Worm (Caenorhabditis elegans) whole organism, mixed stage, embryonic: ENCODE data around the gene ttr-45.

Source experiments
- bed-3 ChIP-seq: fragments of 200-800 bp; sonication (Bioruptor generic); optimal IDR thresholded peaks from 3 replicates; lab custom pipeline; 2018; ENCODE audit warnings: mild to moderate bottlenecking, missing genetic modification characterization, moderate library complexity, missing compliant biosample characterization
- blmp-1 ChIP-seq: fragments of 150-350 bp; optimal IDR thresholded peaks from 2 replicates; lab custom pipeline; 2014; ENCODE audit warnings: missing biosample characterization, missing genetic modification characterization
- ceh-39 ChIP-seq: fragments of 150-350 bp; optimal IDR thresholded peaks from 2 replicates; lab custom pipeline; 2014; ENCODE audit warnings: missing biosample characterization, missing genetic modification characterization
- ceh-43 ChIP-seq: fragments of 200-800 bp; sonication (Bioruptor generic); optimal IDR thresholded peaks from 2 replicates; lab custom pipeline; 2018; ENCODE audit warnings: mild to moderate bottlenecking, missing genetic modification characterization, moderate library complexity, missing compliant biosample characterization
- ceh-83 ChIP-seq: fragments of 200-800 bp; sonication (Bioruptor generic); optimal IDR thresholded peaks from 2 replicates; lab custom pipeline; 2018; ENCODE audit warnings: mild to moderate bottlenecking, missing genetic modification characterization, missing compliant biosample characterization
- ces-1 ChIP-seq: fragments of 150-350 bp; optimal IDR thresholded peaks from 2 replicates; lab custom pipeline; 2014; ENCODE audit warnings: missing biosample characterization, missing genetic modification reagents, missing genetic modification characterization
- cnd-1 ChIP-seq: fragments of 200-800 bp; sonication (Bioruptor generic); optimal IDR thresholded peaks from 2 replicates; lab custom pipeline; 2018; ENCODE audit warnings: mild to moderate bottlenecking, missing genetic modification characterization, missing compliant biosample characterization
- drap-1 ChIP-seq: fragments of 200-800 bp; sonication (Bioruptor generic); optimal IDR thresholded peaks from 3 replicates; lab custom pipeline; 2018; ENCODE audit warnings: mild to moderate bottlenecking, missing genetic modification characterization, missing compliant biosample characterization
- elt-1 ChIP-seq: sonication (generic microtip); optimal IDR thresholded peaks from 2 replicates; lab custom pipeline; 2017; ENCODE audit warnings: missing genetic modification characterization, mild to moderate bottlenecking, missing compliant biosample characterization, antibody characterized with exemption, moderate library complexity, borderline replicate concordance; ENCODE audit not compliant: insufficient read depth
- elt-3 ChIP-seq: fragments of 150-350 bp; optimal IDR thresholded peaks from 2 replicates; lab custom pipeline; 2014; ENCODE audit warnings: missing biosample characterization, missing genetic modification characterization
- flh-1 ChIP-seq: fragments of 200-800 bp; sonication (Bioruptor generic); optimal IDR thresholded peaks from 2 replicates; lab custom pipeline; 2018; ENCODE audit warnings: mild to moderate bottlenecking, missing genetic modification characterization, moderate library complexity, missing compliant biosample characterization
- ham-2 ChIP-seq: fragments of 200-800 bp; sonication (Bioruptor generic); optimal IDR thresholded peaks from 2 replicates; lab custom pipeline; 2018; ENCODE audit warnings: mild to moderate bottlenecking, missing genetic modification characterization, missing compliant biosample characterization
- hlh-1 ChIP-seq: fragments of 150-350 bp; optimal IDR thresholded peaks from 2 replicates; lab custom pipeline; 2014; ENCODE audit warnings: missing biosample characterization, missing genetic modification reagents, missing genetic modification characterization
- lsy-2 ChIP-seq: fragments of 150-350 bp; optimal IDR thresholded peaks from 2 replicates; lab custom pipeline; 2014; ENCODE audit warnings: missing biosample characterization, missing genetic modification characterization
- mep-1 ChIP-seq: fragments of 150-350 bp; optimal IDR thresholded peaks from 2 replicates; lab custom pipeline; 2017; ENCODE audit warnings: missing biosample characterization, missing genetic modification reagents, missing genetic modification characterization, inconsistent platforms
- nhr-2 ChIP-seq: fragments of 150-350 bp; optimal IDR thresholded peaks from 2 replicates; lab custom pipeline; 2014; ENCODE audit warnings: missing biosample characterization, missing genetic modification characterization
- nhr-28 ChIP-seq: fragments of 150-350 bp; optimal IDR thresholded peaks from 2 replicates; lab custom pipeline; 2014; ENCODE audit warnings: missing biosample characterization, missing genetic modification characterization
- unc-39 ChIP-seq: fragments of 150-350 bp; optimal IDR thresholded peaks from 2 replicates; lab custom pipeline; 2014; ENCODE audit warnings: missing biosample characterization, missing genetic modification characterization
- ztf-11 ChIP-seq: fragments of 150-350 bp; optimal IDR thresholded peaks from 2 replicates; lab custom pipeline; 2014; ENCODE audit warnings: missing biosample characterization, missing genetic modification characterization

ttr-45 gene

DNA sequence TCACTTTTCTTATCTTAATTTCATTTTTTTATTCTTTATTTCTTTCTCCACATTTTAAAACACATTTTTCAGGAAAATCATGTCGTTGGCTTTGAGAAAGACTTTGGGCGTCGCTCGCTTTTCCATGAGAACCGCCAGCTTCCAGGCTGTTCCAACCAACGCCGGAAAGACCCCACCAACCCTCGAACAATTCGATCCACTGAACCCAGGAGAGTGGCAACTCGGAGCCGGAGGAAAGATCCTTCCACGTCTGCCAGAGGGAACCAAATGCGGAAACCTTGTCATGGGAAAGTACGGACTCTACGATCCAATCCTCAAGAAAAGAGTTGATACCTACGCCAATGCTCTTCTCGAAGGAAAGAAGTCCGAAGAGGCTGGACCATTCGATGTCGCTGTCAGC is 46.1 kb downstream of the ttr-45 start, which contains the start of gene kdp-1:
Gene kdp-1 (plus strand): TSS at position 80 of the 400 bp plus-strand sequence.
- TF ChIP-seq ceh-43 (GFP tag; lab: Kevin White, UChicago) (no peak), ceh-83 (no peak), nhr-28 (tag; lab: Kevin White, UChicago) (no peak), nhr-2 (tag; lab: Kevin White, UChicago) (no peak), drap-1 (no peak), ham-2 (GFP tag; lab: Kevin White, UChicago) (no peak), ztf-11 (tag; lab: Kevin White, UChicago) (no peak), bed-3 (GFP tag; lab: Kevin White, UChicago) (no peak), elt-3 (no peak), hlh-1 (tag; lab: Kevin White, UChicago) (no peak), mep-1 (tag; lab: Kevin White, UChicago) (no peak)

DNA sequence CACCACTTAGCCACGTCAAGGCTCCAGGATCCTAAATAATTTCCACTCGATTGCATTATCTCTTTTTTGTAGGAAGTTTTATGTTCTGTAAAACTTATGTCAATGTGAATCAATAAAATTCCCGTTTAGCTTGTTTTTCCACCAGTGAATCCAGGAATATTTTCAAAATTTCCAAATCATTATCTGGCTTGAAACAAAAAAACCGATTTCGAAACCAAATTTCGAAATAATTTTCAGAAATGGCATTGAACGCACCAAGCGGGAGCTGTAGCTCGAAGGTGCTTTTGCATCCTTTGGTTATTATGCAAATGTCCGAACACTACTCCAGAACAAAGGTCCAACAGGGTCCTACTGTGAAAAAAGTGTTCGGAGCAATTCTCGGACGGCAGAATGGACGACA is 46.6 kb downstream of the ttr-45 start, which contains the start of gene csn-6:
Gene csn-6 (plus strand): TSS at position 234 of the 400 bp plus-strand sequence.
- TF ChIP-seq ceh-39 (no peak), flh-1 (no peak)
- TF ChIP-seq, all 35 proteins: peak for 0

DNA sequence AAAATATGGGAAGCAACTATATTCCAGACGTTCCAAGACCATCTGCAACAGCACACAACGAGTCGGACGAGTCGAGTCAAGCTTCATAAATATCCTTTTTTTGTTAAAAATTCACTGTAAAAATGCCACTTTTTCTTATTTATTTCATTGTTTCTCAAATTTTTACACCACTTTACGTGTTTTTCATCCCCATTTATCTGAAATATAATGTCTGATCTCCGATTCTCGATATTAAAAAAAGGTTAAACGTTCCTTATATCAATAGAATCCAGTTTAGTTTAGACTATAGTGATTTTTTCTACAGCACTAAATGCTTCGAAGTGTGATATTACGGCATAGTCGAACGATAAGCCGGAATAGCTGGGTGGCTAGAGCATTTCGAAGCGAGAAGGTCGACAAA is 49.4 kb downstream of the ttr-45 start, which contains the start of gene Y67H2A.7:
Gene Y67H2A.7 (plus strand): TSS at position 301 of the 400 bp plus-strand sequence.
- no peak for TF ChIP-seq unc-39 (tag; lab: Kevin White, UChicago)
- TF ChIP-seq nhr-28 (tag; lab: Kevin White, UChicago), result no peak
- no peak for TF ChIP-seq flh-1
- TF ChIP-seq lsy-2 (tag; lab: Kevin White, UChicago), result no peak
- no peak for TF ChIP-seq ztf-11 (tag; lab: Kevin White, UChicago)
- TF ChIP-seq elt-1 (tag; lab: Kevin White, UChicago), result no peak
- TF ChIP-seq cnd-1 (tag; lab: Kevin White, UChicago), result no peak
- no peak for TF ChIP-seq blmp-1

DNA sequence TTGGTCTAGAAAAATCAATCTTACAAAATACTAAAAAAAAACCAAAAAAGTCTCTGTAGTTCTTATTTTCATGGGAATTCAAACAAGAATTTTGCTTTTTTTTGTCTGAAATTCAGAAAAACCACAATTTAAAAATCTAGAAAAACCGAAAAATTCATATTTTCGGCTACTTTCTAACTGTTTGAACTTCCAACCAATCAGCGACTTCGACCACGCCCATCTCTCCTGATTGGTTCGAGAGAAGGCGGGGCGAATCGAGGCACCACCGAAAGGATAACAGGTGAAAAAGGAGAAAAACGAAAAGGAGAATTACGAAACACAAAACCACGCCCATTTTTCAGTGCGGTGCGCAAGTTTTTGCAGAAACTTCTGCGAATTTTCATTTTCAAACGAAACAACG is 50.8 kb downstream of the ttr-45 start:
- TF ChIP-seq ces-1 (GFP tag; lab: Kevin White, UChicago), result no peak
- TF ChIP-seq, all 35 proteins: peak for 0
